Fruit fly (Drosophila melanogaster) whole organism, embryonic: ENCODE results near the gene CG6398.

Source experiments
- Atf-2 ChIP-seq: fragments of 200-800 bp; sonication (Bioruptor generic); optimal IDR thresholded peaks from 2 replicates; lab custom pipeline; 2016; ENCODE audit warnings: missing biosample characterization, missing genetic modification characterization
- BEAF-32 ChIP-seq: fragments of 200-800 bp; sonication (Bioruptor generic); optimal IDR thresholded peaks from 3 replicates; lab custom pipeline; 2017; ENCODE audit warnings: missing biosample characterization, missing genetic modification characterization, mild to moderate bottlenecking, moderate library complexity, missing genetic modification reagents
- CG10979 ChIP-seq: fragments of 200-800 bp; sonication (Bioruptor generic); optimal IDR thresholded peaks from 2 replicates; lab custom pipeline; 2018; ENCODE audit warnings: missing biosample characterization, mild to moderate bottlenecking, missing genetic modification characterization, moderate library complexity
- CG13123 ChIP-seq: fragments of 200-800 bp; sonication (Bioruptor generic); optimal IDR thresholded peaks from 2 replicates; lab custom pipeline; 2016; ENCODE audit warnings: missing biosample characterization, missing genetic modification characterization
- CG17385 ChIP-seq: fragments of 200-800 bp; sonication (Bioruptor generic); optimal IDR thresholded peaks from 3 replicates; lab custom pipeline; 2018; ENCODE audit warnings: missing biosample characterization, mild to moderate bottlenecking, missing genetic modification characterization
- CG17912 ChIP-seq: fragments of 200-800 bp; sonication (Bioruptor generic); optimal IDR thresholded peaks from 2 replicates; lab custom pipeline; 2018; ENCODE audit warnings: missing biosample characterization, mild to moderate bottlenecking, missing genetic modification characterization
- CG2116 ChIP-seq: fragments of 200-800 bp; sonication (Bioruptor generic); optimal IDR thresholded peaks from 3 replicates; lab custom pipeline; 2018; ENCODE audit warnings: missing biosample characterization, mild to moderate bottlenecking, missing genetic modification characterization
- CG2889 ChIP-seq: fragments of 200-800 bp; sonication (Bioruptor generic); IDR thresholded peaks from 3 replicates; pipeline ENCODE4 v1.3.6; 2022; ENCODE audit warnings: missing biosample characterization, missing genetic modification characterization
- CG32532 ChIP-seq: fragments of 200-800 bp; sonication (Bioruptor generic); IDR thresholded peaks from 2 replicates; pipeline ENCODE4 v1.3.6; 2022; ENCODE audit warnings: missing biosample characterization, missing genetic modification characterization
- CG4424 ChIP-seq: fragments of 200-800 bp; sonication (Bioruptor generic); optimal IDR thresholded peaks from 3 replicates; lab custom pipeline; 2016; ENCODE audit warnings: missing biosample characterization, missing genetic modification characterization
- CG6791 ChIP-seq: fragments of 200-800 bp; sonication (Bioruptor generic); IDR thresholded peaks from 3 replicates; pipeline ENCODE4 v1.3.6; 2022; ENCODE audit warnings: missing biosample characterization, missing genetic modification characterization; ENCODE audit not compliant: partially characterized antibody
- CTCF ChIP-seq: fragments of 200-800 bp; sonication (Bioruptor generic); optimal IDR thresholded peaks from 2 replicates; lab custom pipeline; 2017; ENCODE audit warnings: missing biosample characterization, mild to moderate bottlenecking, missing genetic modification characterization, moderate library complexity
- HLH4C ChIP-seq: fragments of 200-800 bp; sonication (Bioruptor generic); IDR thresholded peaks from 3 replicates; pipeline ENCODE4 v1.3.6; 2022; ENCODE audit warnings: missing biosample characterization, missing genetic modification characterization; ENCODE audit not compliant: partially characterized antibody
- Lhr ChIP-seq: fragments of 200-800 bp; sonication (Bioruptor generic); optimal IDR thresholded peaks from 3 replicates; lab custom pipeline; 2017; ENCODE audit warnings: mild to moderate bottlenecking, missing biosample characterization, missing genetic modification reagents, missing genetic modification characterization
- MTF-1 ChIP-seq: fragments of 200-800 bp; sonication (Bioruptor generic); optimal IDR thresholded peaks from 2 replicates; lab custom pipeline; 2018; ENCODE audit warnings: missing biosample characterization, mild to moderate bottlenecking, missing genetic modification characterization, borderline replicate concordance
- Med ChIP-seq: fragments of 200-800 bp; sonication (Bioruptor generic); peaks from one replicate; lab custom pipeline; 2016; ENCODE audit warnings: missing biosample characterization, missing genetic modification characterization, mild to moderate bottlenecking, inconsistent platforms, moderate library complexity
- NC2α ChIP-seq: fragments of 200-800 bp; sonication (Bioruptor generic); optimal IDR thresholded peaks from 2 replicates; lab custom pipeline; 2016; ENCODE audit warnings: missing biosample characterization, missing genetic modification characterization
- Oli ChIP-seq: fragments of 200-800 bp; sonication (Bioruptor generic); optimal IDR thresholded peaks from 2 replicates; lab custom pipeline; 2018; ENCODE audit warnings: missing biosample characterization, mild to moderate bottlenecking, missing genetic modification characterization, moderate library complexity
- PHDP ChIP-seq: fragments of 200-800 bp; sonication (Bioruptor generic); optimal IDR thresholded peaks from 3 replicates; lab custom pipeline; 2018; ENCODE audit warnings: missing biosample characterization, mild to moderate bottlenecking, missing genetic modification characterization, moderate library complexity
- Pdp1 ChIP-seq, 2 experiments: fragments of 200-800 bp; sonication (Bioruptor generic); optimal IDR thresholded peaks; 3 replicates each; lab custom pipeline; 2016; ENCODE audit warnings: missing biosample characterization in 2 of 2, missing genetic modification characterization in 2 of 2, mild to moderate bottlenecking in 1 of 2, moderate library complexity in 1 of 2
- Ptx1 ChIP-seq: fragments of 200-800 bp; sonication (Bioruptor generic); IDR thresholded peaks from 2 replicates; pipeline ENCODE4 v1.3.6; 2022; ENCODE audit warnings: missing biosample characterization, missing genetic modification characterization
- Sox100B ChIP-seq: fragments of 200-800 bp; sonication (Bioruptor generic); optimal IDR thresholded peaks from 3 replicates; lab custom pipeline; 2018; ENCODE audit warnings: missing biosample characterization, mild to moderate bottlenecking, missing genetic modification characterization
- ase ChIP-seq: fragments of 200-800 bp; sonication (Bioruptor generic); IDR thresholded peaks from 3 replicates; pipeline ENCODE4 v1.3.6; 2022; ENCODE audit warnings: missing biosample characterization, missing genetic modification characterization
- ash1 ChIP-seq: fragments of 200-800 bp; sonication (Bioruptor generic); optimal IDR thresholded peaks from 2 replicates; lab custom pipeline; 2018; ENCODE audit warnings: missing biosample characterization, mild to moderate bottlenecking, missing genetic modification characterization
- cwo ChIP-seq: fragments of 200-800 bp; sonication (Bioruptor generic); optimal IDR thresholded peaks from 3 replicates; lab custom pipeline; 2017; ENCODE audit warnings: missing biosample characterization, missing genetic modification characterization, mild to moderate bottlenecking, moderate library complexity, missing genetic modification reagents
- danr ChIP-seq: fragments of 200-800 bp; sonication (Bioruptor generic); IDR thresholded peaks from 2 replicates; pipeline ENCODE4 v1.3.6; 2022; ENCODE audit warnings: missing biosample characterization, missing genetic modification characterization
- lbe ChIP-seq: fragments of 200-800 bp; sonication (Bioruptor generic); optimal IDR thresholded peaks from 2 replicates; lab custom pipeline; 2016; ENCODE audit warnings: missing biosample characterization, mild to moderate bottlenecking, missing genetic modification characterization
- lov ChIP-seq, 2 experiments: fragments of 200-800 bp in 1 of 2; fragments of >200 bp in 1 of 2; sonication (Bioruptor generic) in 1 of 2; IDR thresholded peaks in 1 of 2; optimal IDR thresholded peaks in 1 of 2; 2 replicates in 1 of 2; 3 replicates in 1 of 2; pipeline versions ENCODE4 v1.3.6 to Lab custom; 2017 to 2022; ENCODE audit warnings: missing biosample characterization in 1 of 2, missing genetic modification characterization in 1 of 2
- mam ChIP-seq: fragments of 200-800 bp; sonication (Bioruptor generic); optimal IDR thresholded peaks from 3 replicates; lab custom pipeline; 2016; ENCODE audit warnings: missing biosample characterization, missing genetic modification characterization
- mld ChIP-seq: fragments of 200-800 bp; sonication (Bioruptor generic); IDR thresholded peaks from 3 replicates; pipeline ENCODE4 v1.3.6; 2022; ENCODE audit warnings: missing biosample characterization, missing genetic modification characterization; ENCODE audit not compliant: partially characterized antibody
- nmo ChIP-seq: fragments of 200-800 bp; sonication (Bioruptor generic); optimal IDR thresholded peaks from 2 replicates; lab custom pipeline; 2018; ENCODE audit warnings: missing biosample characterization, mild to moderate bottlenecking, missing genetic modification characterization, moderate library complexity
- pita ChIP-seq: fragments of 200-800 bp; sonication (Bioruptor generic); optimal IDR thresholded peaks from 2 replicates; lab custom pipeline; 2017; ENCODE audit warnings: missing biosample characterization, mild to moderate bottlenecking, missing genetic modification characterization
- scrt ChIP-seq: fragments of 200-800 bp; sonication (Bioruptor generic); optimal IDR thresholded peaks from 2 replicates; lab custom pipeline; 2018; ENCODE audit warnings: missing biosample characterization, mild to moderate bottlenecking, missing genetic modification characterization, moderate library complexity
- sens ChIP-seq: fragments of 200-800 bp; sonication (Bioruptor generic); peaks from one replicate; lab custom pipeline; 2016; ENCODE audit warnings: missing biosample characterization, missing genetic modification characterization
- stwl ChIP-seq: fragments of 200-800 bp; sonication (Bioruptor generic); optimal IDR thresholded peaks from 3 replicates; lab custom pipeline; 2018; ENCODE audit warnings: missing biosample characterization, mild to moderate bottlenecking, missing genetic modification characterization, moderate library complexity

CG6398 gene

dm6 chrX:17881138-17882121, 50.8 kb downstream of the CG6398 start (continued):
- TF ChIP-seq lbe (GFP tag; lab: Kevin White, UChicago) (peak; percentile 31), CG10979 (no peak), Oli (tag; lab: Kevin White, UChicago) (peak; percentile 62), scrt (GFP tag; lab: Kevin White, UChicago) (peak; percentile 33), Ptx1 (GFP tag; lab: Robert Waterston, UW) (peak; percentile 75), Atf-2 (peak; percentile 28), BEAF-32 (GFP tag; lab: Kevin White, UChicago) (no peak), CG17912 (GFP tag; lab: Kevin White, UChicago) (no peak), CG4424 (GFP tag; lab: Kevin White, UChicago) (peak; percentile 33), sens (GFP tag; lab: Kevin White, UChicago) (peak; percentile 55), Pdp1 (GFP tag; optimal IDR thresholded peaks at IDR 0.05; lab: Kevin White, UChicago) (peak; percentile 31 to 39), mam (GFP tag; lab: Kevin White, UChicago) (peak; percentile 78), nmo (GFP tag; lab: Kevin White, UChicago) (peak; percentile 16)

dm6 chrX:17882769-17883168, 52.1 kb downstream of the CG6398 start:
- TF ChIP-seq cwo (GFP tag; lab: Kevin White, UChicago) (peak; percentile 13), NC2α (GFP tag; lab: Kevin White, UChicago) (no peak), Med (peak; percentile 7), CTCF (peak; percentile 86)

dm6 chrX:17883418-17883817, 52.8 kb downstream of the CG6398 start, which contains the start of gene CG12985:
TSS of gene CG12985 (plus strand) at chrX:17883718.
- TF ChIP-seq CG4424 (GFP tag; lab: Kevin White, UChicago) (no peak), MTF-1 (GFP tag; lab: Kevin White, UChicago) (no peak), CG2116 (no peak), Sox100B (GFP tag; lab: Kevin White, UChicago) (no peak), CG32532 (GFP tag; lab: Robert Waterston, UW) (no peak), mld (GFP tag; lab: Robert Waterston, UW) (no peak), danr (GFP tag; lab: Robert Waterston, UW) (no peak), ase (no peak), Lhr (GFP tag; lab: Kevin White, UChicago) (no peak), CG13123 (GFP tag; lab: Kevin White, UChicago) (no peak), ash1 (GFP tag; lab: Kevin White, UChicago) (no peak)

dm6 chrX:17884567-17884966, 53.9 kb downstream of the CG6398 start:
- TF ChIP-seq pita (GFP tag; lab: Kevin White, UChicago) (peak; percentile 24), stwl (peak; percentile 31), HLH4C (0 out of 3 replicates have a peak, but pooled peaks have one; percentile 40), CG17385 (no peak), PHDP (tag; lab: Kevin White, UChicago) (no peak), CG2889 (GFP tag; lab: Robert Waterston, UW) (0 out of 3 replicates have a peak, but pooled peaks have one; percentile 10), CTCF (peak; percentile 89), CG6791 (GFP tag; lab: Robert Waterston, UW) (peak; percentile 50; the same call in 1 of the 3 replicates), lov (optimal IDR thresholded peaks at IDR 0.05; lab: Kevin White, UChicago) (no peak), lov (GFP tag; IDR thresholded peaks at IDR 0.05; lab: Robert Waterston, UW) (0 out of 3 replicates have a peak, but pooled peaks have one; percentile 24), Med (peak; percentile 53)
